Fruit fly (Drosophila melanogaster) whole organism, embryonic: ENCODE results near the gene fzo.

Experiments used
- Antp ChIP-seq: fragments of 200-800 bp; sonication (Bioruptor generic); optimal IDR thresholded peaks from 3 replicates; lab custom pipeline; 2016; ENCODE audit warnings: missing biosample characterization, missing genetic modification characterization
- CG11695 ChIP-seq: fragments of 200-800 bp; sonication (Bioruptor generic); IDR thresholded peaks from 3 replicates; pipeline ENCODE4 v1.3.6; 2022; ENCODE audit warnings: missing biosample characterization, missing genetic modification characterization
- CG12236 ChIP-seq: fragments of 200-800 bp; sonication (Bioruptor generic); optimal IDR thresholded peaks from 2 replicates; lab custom pipeline; 2016; ENCODE audit warnings: missing biosample characterization, missing genetic modification characterization
- CG13296 ChIP-seq: fragments of 200-800 bp; sonication (Bioruptor generic); optimal IDR thresholded peaks from 3 replicates; lab custom pipeline; 2018; ENCODE audit warnings: missing biosample characterization, mild to moderate bottlenecking, missing genetic modification characterization
- CG15601 ChIP-seq: fragments of 200-800 bp; sonication (Bioruptor generic); optimal IDR thresholded peaks from 3 replicates; lab custom pipeline; 2019; ENCODE audit warnings: missing biosample characterization, mild to moderate bottlenecking, missing genetic modification characterization, moderate library complexity
- CG1832 ChIP-seq: fragments of 200-800 bp; sonication (Bioruptor generic); optimal IDR thresholded peaks from 2 replicates; lab custom pipeline; 2017; ENCODE audit warnings: missing biosample characterization, mild to moderate bottlenecking, missing genetic modification characterization, inconsistent platforms
- CG32532 ChIP-seq: fragments of 200-800 bp; sonication (Bioruptor generic); IDR thresholded peaks from 2 replicates; pipeline ENCODE4 v1.3.6; 2022; ENCODE audit warnings: missing biosample characterization, missing genetic modification characterization
- CG34376 ChIP-seq: fragments of 200-800 bp; sonication (Bioruptor generic); optimal IDR thresholded peaks from 2 replicates; lab custom pipeline; 2018; ENCODE audit warnings: missing biosample characterization, mild to moderate bottlenecking, missing genetic modification characterization
- CG3838 ChIP-seq: fragments of 200-800 bp; sonication (Bioruptor generic); optimal IDR thresholded peaks from 3 replicates; lab custom pipeline; 2016; ENCODE audit warnings: missing biosample characterization, missing genetic modification characterization
- CG5180 ChIP-seq: fragments of 200-800 bp; sonication (Bioruptor generic); optimal IDR thresholded peaks from 3 replicates; lab custom pipeline; 2017; ENCODE audit warnings: missing biosample characterization, missing genetic modification characterization, mild to moderate bottlenecking, moderate library complexity, missing genetic modification reagents
- CG7987 ChIP-seq: fragments of 200-800 bp; sonication (Bioruptor generic); optimal IDR thresholded peaks from 2 replicates; lab custom pipeline; 2018; ENCODE audit warnings: missing biosample characterization, mild to moderate bottlenecking, missing genetic modification characterization, moderate library complexity
- CG8478 ChIP-seq: fragments of >200 bp; optimal IDR thresholded peaks from 2 replicates; lab custom pipeline; 2018
- Dll ChIP-seq: fragments of 200-800 bp; sonication (Bioruptor generic); IDR thresholded peaks from 4 replicates; pipeline ENCODE4 v1.3.6; 2022; ENCODE audit warnings: missing biosample characterization, missing genetic modification characterization; ENCODE audit not compliant: partially characterized antibody
- Doc3 ChIP-seq: fragments of 200-800 bp; sonication (Bioruptor generic); IDR thresholded peaks from 3 replicates; pipeline ENCODE4 v1.3.6; 2022; ENCODE audit warnings: missing biosample characterization, missing genetic modification characterization; ENCODE audit not compliant: partially characterized antibody
- E2f2 ChIP-seq: fragments of 200-800 bp; sonication (Bioruptor generic); IDR thresholded peaks from 2 replicates; pipeline ENCODE4 v1.3.6; 2022; ENCODE audit warnings: missing biosample characterization, missing genetic modification characterization
- Fer1 ChIP-seq: fragments of 200-800 bp; sonication (Bioruptor generic); optimal IDR thresholded peaks from 2 replicates; lab custom pipeline; 2017; ENCODE audit warnings: missing biosample characterization, mild to moderate bottlenecking, missing genetic modification characterization
- GATAe ChIP-seq: fragments of 200-800 bp; sonication (Bioruptor generic); conservative IDR thresholded peaks from 2 replicates; pipeline ENCODE4 v1.3.6; 2022; ENCODE audit warnings: missing biosample characterization, missing genetic modification characterization
- H2.0 ChIP-seq: fragments of 200-800 bp; sonication (Bioruptor generic); IDR thresholded peaks from 2 replicates; pipeline ENCODE4 v1.3.6; 2022; ENCODE audit warnings: missing biosample characterization, missing genetic modification characterization
- HLH4C ChIP-seq: fragments of 200-800 bp; sonication (Bioruptor generic); IDR thresholded peaks from 3 replicates; pipeline ENCODE4 v1.3.6; 2022; ENCODE audit warnings: missing biosample characterization, missing genetic modification characterization; ENCODE audit not compliant: partially characterized antibody
- Hmr ChIP-seq: fragments of 200-800 bp; sonication (Bioruptor generic); optimal IDR thresholded peaks from 3 replicates; lab custom pipeline; 2017; ENCODE audit warnings: mild to moderate bottlenecking, missing biosample characterization, missing genetic modification reagents, missing genetic modification characterization
- Hr78 ChIP-seq, 2 experiments: fragments of 200-800 bp in 1 of 2; fragments of >200 bp in 1 of 2; sonication (Bioruptor generic) in 1 of 2; optimal IDR thresholded peaks; 2 replicates each; lab custom pipeline; 2017 to 2019; ENCODE audit warnings: missing biosample characterization in 2 of 2, missing genetic modification characterization in 2 of 2, mild to moderate bottlenecking in 1 of 2, moderate library complexity in 1 of 2
- Max ChIP-seq: fragments of 200-800 bp; sonication (Bioruptor generic); optimal IDR thresholded peaks from 2 replicates; lab custom pipeline; 2016; ENCODE audit warnings: missing biosample characterization, mild to moderate bottlenecking, missing genetic modification characterization
- Nf-YB ChIP-seq: fragments of 200-800 bp; sonication (Bioruptor generic); optimal IDR thresholded peaks from 3 replicates; lab custom pipeline; 2019; ENCODE audit warnings: missing biosample characterization, mild to moderate bottlenecking, missing genetic modification characterization, moderate library complexity
- NfI ChIP-seq: fragments of 200-800 bp; sonication (Bioruptor generic); optimal IDR thresholded peaks from 3 replicates; lab custom pipeline; 2018; ENCODE audit warnings: missing biosample characterization, mild to moderate bottlenecking, missing genetic modification characterization, moderate library complexity
- Trl ChIP-seq, 3 experiments: fragments of >200 bp in 2 of 3; fragments of 200-800 bp in 1 of 3; sonication (Bioruptor generic) in 1 of 3; optimal IDR thresholded peaks; 2 replicates in 1 of 3; 3 replicates in 2 of 3; lab custom pipeline; 2016 to 2017; ENCODE audit warnings: missing biosample characterization in 1 of 3, missing genetic modification characterization in 1 of 3
- abd-A ChIP-seq: fragments of 200-800 bp; sonication (Bioruptor generic); optimal IDR thresholded peaks from 3 replicates; lab custom pipeline; 2019; ENCODE audit warnings: missing biosample characterization, mild to moderate bottlenecking, missing genetic modification characterization, moderate library complexity
- btn ChIP-seq: fragments of 200-800 bp; sonication (Bioruptor generic); optimal IDR thresholded peaks from 2 replicates; lab custom pipeline; 2016; ENCODE audit warnings: missing biosample characterization, missing genetic modification characterization
- cad ChIP-seq: fragments of >200 bp; optimal IDR thresholded peaks from 2 replicates; lab custom pipeline; 2017; ENCODE audit warnings: missing biosample characterization, missing genetic modification characterization
- crp ChIP-seq, 2 experiments: fragments of 200-800 bp; sonication (Bioruptor generic); optimal IDR thresholded peaks; 2 replicates in 1 of 2; 3 replicates in 1 of 2; lab custom pipeline; 2017; ENCODE audit warnings: missing biosample characterization in 2 of 2, missing genetic modification characterization in 2 of 2, mild to moderate bottlenecking in 1 of 2, moderate library complexity in 1 of 2
- dmrt11E ChIP-seq: fragments of 200-800 bp; sonication (Bioruptor generic); optimal IDR thresholded peaks from 3 replicates; lab custom pipeline; 2018; ENCODE audit warnings: missing biosample characterization, mild to moderate bottlenecking, missing genetic modification characterization, moderate library complexity
- dysf ChIP-seq: fragments of 200-800 bp; sonication (Bioruptor generic); IDR thresholded peaks from 3 replicates; pipeline ENCODE4 v1.3.6; 2022; ENCODE audit warnings: missing biosample characterization, missing genetic modification characterization
- exex ChIP-seq: fragments of 200-800 bp; sonication (Bioruptor generic); optimal IDR thresholded peaks from 4 replicates; lab custom pipeline; 2018; ENCODE audit warnings: missing biosample characterization, mild to moderate bottlenecking, missing genetic modification characterization, moderate library complexity
- fd3F ChIP-seq: fragments of 200-800 bp; sonication (Bioruptor generic); optimal IDR thresholded peaks from 2 replicates; lab custom pipeline; 2018; ENCODE audit warnings: missing biosample characterization, mild to moderate bottlenecking, missing genetic modification characterization, moderate library complexity
- ftz-f1 ChIP-seq: fragments of 200-800 bp; sonication (Bioruptor generic); optimal IDR thresholded peaks from 2 replicates; lab custom pipeline; 2016; ENCODE audit warnings: missing biosample characterization, missing genetic modification characterization
- fu2 ChIP-seq: fragments of 200-800 bp; sonication (Bioruptor generic); optimal IDR thresholded peaks from 2 replicates; lab custom pipeline; 2016; ENCODE audit warnings: missing biosample characterization, missing genetic modification characterization
- gem ChIP-seq: fragments of 200-800 bp; sonication (Bioruptor generic); optimal IDR thresholded peaks from 2 replicates; lab custom pipeline; 2019; ENCODE audit warnings: missing biosample characterization, mild to moderate bottlenecking, missing genetic modification characterization, moderate library complexity
- hbn ChIP-seq: fragments of 200-800 bp; sonication (Bioruptor generic); IDR thresholded peaks from 2 replicates; pipeline ENCODE4 v1.3.6; 2022; ENCODE audit warnings: missing biosample characterization, missing genetic modification characterization; ENCODE audit not compliant: partially characterized antibody
- insv ChIP-seq, 2 experiments: fragments of 200-800 bp; sonication (Bioruptor generic); optimal IDR thresholded peaks; 3 replicates each; lab custom pipeline; 2016 to 2018; ENCODE audit warnings: missing biosample characterization in 2 of 2, missing genetic modification characterization in 2 of 2
- jing ChIP-seq: fragments of 200-800 bp; sonication (Bioruptor generic); optimal IDR thresholded peaks from 2 replicates; lab custom pipeline; 2018; ENCODE audit warnings: missing biosample characterization, mild to moderate bottlenecking, missing genetic modification characterization
- odd ChIP-seq: fragments of 200-800 bp; sonication (Bioruptor generic); optimal IDR thresholded peaks from 2 replicates; lab custom pipeline; 2017; ENCODE audit warnings: missing biosample characterization, mild to moderate bottlenecking, missing genetic modification characterization
- onecut ChIP-seq: fragments of 200-800 bp; sonication (Bioruptor generic); IDR thresholded peaks from 2 replicates; pipeline ENCODE4 v1.3.6; 2022; ENCODE audit warnings: missing biosample characterization, missing genetic modification characterization
- otp ChIP-seq: fragments of 200-800 bp; sonication (Bioruptor generic); IDR thresholded peaks from 3 replicates; pipeline ENCODE4, ENCODE4 v1.3.6; 2022; ENCODE audit warnings: missing biosample characterization, missing genetic modification characterization
- pfk ChIP-seq: fragments of 200-800 bp; sonication (Bioruptor generic); optimal IDR thresholded peaks from 2 replicates; lab custom pipeline; 2018; ENCODE audit warnings: missing biosample characterization, mild to moderate bottlenecking, missing genetic modification characterization, moderate library complexity
- run ChIP-seq: fragments of 200-800 bp; sonication (Bioruptor generic); optimal IDR thresholded peaks from 3 replicates; lab custom pipeline; 2018; ENCODE audit warnings: missing biosample characterization, mild to moderate bottlenecking, missing genetic modification characterization
- sd ChIP-seq: fragments of 200-800 bp; sonication (Bioruptor generic); optimal IDR thresholded peaks from 3 replicates; lab custom pipeline; 2018; ENCODE audit warnings: missing biosample characterization, mild to moderate bottlenecking, missing genetic modification characterization, moderate library complexity
- sug ChIP-seq: fragments of 200-800 bp; optimal IDR thresholded peaks from 2 replicates; lab custom pipeline; 2019; ENCODE audit warnings: missing biosample characterization, mild to moderate bottlenecking, missing genetic modification characterization, moderate library complexity
- wdn ChIP-seq: fragments of 200-800 bp; sonication (Bioruptor generic); IDR thresholded peaks from 2 replicates; pipeline ENCODE4 v1.3.6; 2022; ENCODE audit warnings: missing biosample characterization, missing genetic modification characterization
- zen ChIP-seq: fragments of 200-800 bp; sonication (Bioruptor generic); optimal IDR thresholded peaks from 3 replicates; lab custom pipeline; 2018; ENCODE audit warnings: missing biosample characterization, mild to moderate bottlenecking, missing genetic modification characterization, moderate library complexity

Gene fzo

dm6 chr3R:23226521-23227039 is 22.7 kb upstream of the fzo start, which contains the start of gene cnc (continued):
- TF ChIP-seq Trl (optimal IDR thresholded peaks at IDR 0.05; lab: Kevin White, UChicago) (peak; percentile 90 to 97), Trl (GFP tag; optimal IDR thresholded peaks at IDR 0.05; lab: Kevin White, UChicago) (peak; percentile 35), crp (GFP tag; optimal IDR thresholded peaks at IDR 0.05; lab: Kevin White, UChicago) (peak in 1 of 2 experiments; percentile 80), cad (no peak), sd (tag; lab: Kevin White, UChicago) (peak; percentile 72), sug (peak; percentile 72), insv (GFP tag; optimal IDR thresholded peaks at IDR 0.05; lab: Kevin White, UChicago) (no peak), run (tag; lab: Kevin White, UChicago) (no peak), CG1832 (GFP tag; lab: Kevin White, UChicago) (peak; percentile 25), gem (tag; lab: Kevin White, UChicago) (no peak), Max (GFP tag; lab: Kevin White, UChicago) (no peak), CG5180 (GFP tag; lab: Kevin White, UChicago) (peak; percentile 26), CG11695 (GFP tag; lab: Robert Waterston, UW) (peak; percentile 57; the same call in 1 of the 3 replicates), hbn (GFP tag; lab: Robert Waterston, UW) (peak; percentile 19; the same call in 1 of the 2 replicates), onecut (GFP tag; lab: Robert Waterston, UW) (0 out of 2 replicates have a peak, but pooled peaks have one; percentile 10), GATAe (peak; percentile 50), CG3838 (no peak), CG32532 (GFP tag; lab: Robert Waterston, UW) (peak; percentile 74; the same call in 1 of the 2 replicates), fd3F (GFP tag; lab: Kevin White, UChicago) (no peak), exex (peak; percentile 96), pfk (GFP tag; lab: Kevin White, UChicago) (peak; percentile 32), CG7987 (GFP tag; lab: Kevin White, UChicago) (no peak), Fer1 (GFP tag; lab: Kevin White, UChicago) (peak; percentile 66), CG13296 (GFP tag; lab: Kevin White, UChicago) (no peak), zen (no peak), CG8478 (lab: Kevin White, UChicago) (no peak), Antp (GFP tag; lab: Kevin White, UChicago) (no peak), Hmr (GFP tag; lab: Kevin White, UChicago) (peak; percentile 42), btn (GFP tag; lab: Kevin White, UChicago) (no peak), E2f2 (peak; percentile 29; the same call in 1 of the 2 replicates), Hr78 (GFP tag; optimal IDR thresholded peaks at IDR 0.05; lab: Kevin White, UChicago) (peak in 1 of 2 experiments; percentile 90), fu2 (no peak), wdn (GFP tag; lab: Robert Waterston, UW) (peak; percentile 6; the same call in 1 of the 2 replicates), Dll (GFP tag; lab: Robert Waterston, UW) (0 out of 4 replicates have a peak, but pooled peaks have one; percentile 38), Doc3 (GFP tag; lab: Robert Waterston, UW) (peak; percentile 44; the same call in 1 of the 3 replicates), otp (GFP tag; lab: Robert Waterston, UW) (no peak), CG15601 (peak; percentile 0), abd-A (peak; percentile 93), NfI (GFP tag; lab: Kevin White, UChicago) (no peak), jing (GFP tag; lab: Kevin White, UChicago) (no peak), Nf-YB (peak; percentile 65), H2.0 (GFP tag; lab: Robert Waterston, UW) (no peak), odd (GFP tag; lab: Kevin White, UChicago) (no peak), CG12236 (no peak), HLH4C (GFP tag; lab: Robert Waterston, UW) (peak; percentile 7; the same call in 1 of the 3 replicates), ftz-f1 (GFP tag; lab: Kevin White, UChicago) (peak; percentile 40), CG34376 (GFP tag; lab: Kevin White, UChicago) (peak; percentile 92), dysf (GFP tag; lab: Robert Waterston, UW) (peak; percentile 9; the same call in 1 of the 3 replicates), dmrt11E (no peak)
